Worm (Caenorhabditis elegans) whole organism, L2 larva: ENCODE results near the gene W03F9.4.

ENCODE experiments used
- ceh-82 ChIP-seq: fragments of 150-350 bp; optimal IDR thresholded peaks from 2 replicates; lab custom pipeline; 2014; ENCODE audit warnings: missing biosample characterization, missing genetic modification characterization
- crh-2 ChIP-seq: sonication (generic microtip); optimal IDR thresholded peaks from 2 replicates; lab custom pipeline; 2017; ENCODE audit warnings: missing biosample characterization, missing genetic modification characterization
- elt-1 ChIP-seq: fragments of 150-350 bp; optimal IDR thresholded peaks from 2 replicates; lab custom pipeline; 2014; ENCODE audit warnings: missing biosample characterization, missing genetic modification characterization
- nhr-10 ChIP-seq: sonication (generic microtip); optimal IDR thresholded peaks from 2 replicates; lab custom pipeline; 2017; ENCODE audit warnings: missing biosample characterization, missing genetic modification characterization
- nhr-6 ChIP-seq: fragments of 150-350 bp; optimal IDR thresholded peaks from 2 replicates; lab custom pipeline; 2014; ENCODE audit warnings: missing biosample characterization, missing genetic modification characterization
- unc-62 ChIP-seq: fragments of 150-350 bp; optimal IDR thresholded peaks from 2 replicates; lab custom pipeline; 2014; ENCODE audit warnings: missing biosample characterization, missing genetic modification reagents, missing genetic modification characterization

- no peak for TF ChIP-seq nhr-10 (tag; lab: Kevin White, UChicago)
- no peak for TF ChIP-seq ceh-82 (tag; lab: Kevin White, UChicago)
- no peak for TF ChIP-seq elt-1 (tag; lab: Kevin White, UChicago)
- TF ChIP-seq unc-62 (GFP tag; lab: Kevin White, UChicago) = no peak
- no peak for TF ChIP-seq crh-2
- no peak for TF ChIP-seq nhr-6 (tag; lab: Kevin White, UChicago)
These were observed 43.6 kb upstream of the W03F9.4 start for ce11 chrV:194760-195159.
